Worm (Caenorhabditis elegans) whole organism, midembryonic: ENCODE measurements around the gene F19H6.6.

Experiments used
- flt-1 ChIP-seq: fragments of 200-800 bp; sonication (Bioruptor generic); IDR thresholded peaks from 2 replicates; pipeline ENCODE4 v1.3.6; 2022; ENCODE audit warnings: missing genetic modification characterization, missing compliant biosample characterization
- med-1 ChIP-seq: sonication (generic microtip); optimal IDR thresholded peaks from 2 replicates; lab custom pipeline; 2017; ENCODE audit warnings: missing genetic modification characterization, mild to moderate bottlenecking, missing compliant biosample characterization, antibody characterized with exemption, missing genetic modification reagents; ENCODE audit not compliant: insufficient read depth
- tab-1 ChIP-seq: fragments of 200-800 bp; sonication (Bioruptor generic); IDR thresholded peaks from 2 replicates; pipeline ENCODE4 v1.3.6; 2022; ENCODE audit warnings: missing genetic modification characterization, missing compliant biosample characterization
- ztf-29 ChIP-seq: fragments of 200-800 bp; sonication (Bioruptor generic); IDR thresholded peaks from 2 replicates; pipeline ENCODE4 v1.3.6; 2022; ENCODE audit warnings: missing genetic modification reagents, missing genetic modification characterization, missing compliant biosample characterization

DNA sequence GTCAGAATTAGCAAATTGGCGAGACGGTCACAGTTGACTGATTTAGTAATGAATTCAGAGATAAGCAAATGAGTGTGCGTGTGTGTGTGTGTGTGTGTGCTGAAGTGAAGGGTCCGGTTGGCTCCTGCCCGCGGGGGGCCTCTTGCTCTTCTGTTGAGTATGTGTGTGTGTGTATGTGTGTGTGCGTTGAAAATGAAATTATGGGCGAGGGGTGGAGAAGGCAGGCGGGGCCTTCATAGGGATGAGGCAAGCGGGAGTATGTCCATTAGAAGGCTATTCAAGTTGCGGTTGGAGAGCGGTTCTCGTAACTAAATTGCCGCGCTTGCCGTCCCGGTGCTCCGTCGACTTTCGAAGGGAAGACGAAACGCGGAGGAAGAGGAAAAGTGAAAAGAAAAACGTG is 46.7 kb downstream of the F19H6.6 start:
- TF ChIP-seq flt-1 (no peak), ztf-29 (GFP tag; lab: Robert Waterston, UW) (no peak), tab-1 (GFP tag; lab: Robert Waterston, UW) (peak; percentile 63), med-1 (GFP tag; lab: Kevin White, UChicago) (no peak)
